Worm (Caenorhabditis elegans) whole organism, L3 larva: ENCODE data around the gene F09F9.3.

Source experiments
- R02D3.7 ChIP-seq: fragments of 150-350 bp; optimal IDR thresholded peaks from 2 replicates; lab custom pipeline; 2014; ENCODE audit warnings: missing biosample characterization, missing genetic modification characterization
- aly-2 ChIP-seq: fragments of 150-350 bp; optimal IDR thresholded peaks from 2 replicates; lab custom pipeline; 2014; ENCODE audit warnings: missing biosample characterization, missing genetic modification characterization
- ama-1 ChIP-seq: fragments of 150-350 bp; optimal IDR thresholded peaks from 2 replicates; lab custom pipeline; 2018
- ceh-16 ChIP-seq: sonication (generic microtip); optimal IDR thresholded peaks from 2 replicates; lab custom pipeline; 2017; ENCODE audit warnings: missing biosample characterization, missing genetic modification characterization
- ceh-28 ChIP-seq: fragments of 150-350 bp; optimal IDR thresholded peaks from 2 replicates; lab custom pipeline; 2014; ENCODE audit warnings: missing biosample characterization, missing genetic modification reagents, missing genetic modification characterization
- ceh-82 ChIP-seq: fragments of 150-350 bp; optimal IDR thresholded peaks from 2 replicates; lab custom pipeline; 2014; ENCODE audit warnings: missing biosample characterization, missing genetic modification characterization
- ceh-9 ChIP-seq: sonication (generic microtip); optimal IDR thresholded peaks from 2 replicates; lab custom pipeline; 2018; ENCODE audit warnings: missing biosample characterization, missing genetic modification characterization
- daf-12 ChIP-seq: fragments of 150-350 bp; optimal IDR thresholded peaks from 2 replicates; lab custom pipeline; 2014; ENCODE audit warnings: missing biosample characterization, missing genetic modification reagents, missing genetic modification characterization
- egl-27 ChIP-seq: sonication (generic microtip); optimal IDR thresholded peaks from 4 replicates; lab custom pipeline; 2017; ENCODE audit warnings: missing biosample characterization, missing genetic modification reagents, missing genetic modification characterization
- egl-5 ChIP-seq: fragments of 150-350 bp; optimal IDR thresholded peaks from 2 replicates; lab custom pipeline; 2017; ENCODE audit warnings: missing biosample characterization, missing genetic modification reagents, missing genetic modification characterization, inconsistent platforms
- elt-2 ChIP-seq: sonication (generic microtip); optimal IDR thresholded peaks from 2 replicates; lab custom pipeline; 2016; ENCODE audit warnings: missing genetic modification reagents, mild to moderate bottlenecking, missing genetic modification characterization, missing compliant biosample characterization
- elt-3 ChIP-seq, 3 experiments: fragments of 150-350 bp in 1 of 3; sonication (generic microtip) in 2 of 3; optimal IDR thresholded peaks; 2 replicates in 2 of 3; 4 replicates in 1 of 3; lab custom pipeline; 2014 to 2017; ENCODE audit warnings: missing biosample characterization in 3 of 3, missing genetic modification characterization in 3 of 3
- eor-1 ChIP-seq, 2 experiments: fragments of 150-350 bp; optimal IDR thresholded peaks; 2 replicates each; lab custom pipeline; 2014 to 2018; ENCODE audit warnings: missing biosample characterization in 2 of 2, missing genetic modification characterization in 2 of 2
- fkh-2 ChIP-seq: fragments of 150-350 bp; optimal IDR thresholded peaks from 2 replicates; lab custom pipeline; 2014; ENCODE audit warnings: missing biosample characterization, missing genetic modification reagents, missing genetic modification characterization
- hmg-11 ChIP-seq: sonication (generic microtip); optimal IDR thresholded peaks from 2 replicates; lab custom pipeline; 2016; ENCODE audit warnings: missing genetic modification characterization, missing compliant biosample characterization
- jun-1 ChIP-seq: fragments of 150-350 bp; optimal IDR thresholded peaks from 2 replicates; lab custom pipeline; 2014; ENCODE audit warnings: missing biosample characterization, missing genetic modification reagents, missing genetic modification characterization
- lin-39 ChIP-seq: fragments of 150-350 bp; optimal IDR thresholded peaks from 2 replicates; lab custom pipeline; 2018; ENCODE audit warnings: missing biosample characterization, missing genetic modification reagents, missing genetic modification characterization
- mdl-1 ChIP-seq: fragments of 150-350 bp; optimal IDR thresholded peaks from 2 replicates; lab custom pipeline; 2014; ENCODE audit warnings: missing biosample characterization, missing genetic modification characterization
- mml-1 ChIP-seq: fragments of 150-350 bp; sonication (generic microtip); optimal IDR thresholded peaks from 3 replicates; lab custom pipeline; 2014; ENCODE audit warnings: missing biosample characterization, missing genetic modification characterization
- nfya-1 ChIP-seq: sonication (generic microtip); optimal IDR thresholded peaks from 2 replicates; lab custom pipeline; 2017; ENCODE audit warnings: missing genetic modification characterization, mild to moderate bottlenecking, missing compliant biosample characterization, antibody characterized with exemption, moderate library complexity; ENCODE audit not compliant: insufficient read depth
- nhr-11 ChIP-seq: fragments of 150-350 bp; optimal IDR thresholded peaks from 2 replicates; lab custom pipeline; 2014; ENCODE audit warnings: missing biosample characterization, missing genetic modification characterization
- nhr-12 ChIP-seq: fragments of 150-350 bp; optimal IDR thresholded peaks from 2 replicates; lab custom pipeline; 2014; ENCODE audit warnings: missing biosample characterization, missing genetic modification characterization
- nhr-23 ChIP-seq: fragments of 150-350 bp; optimal IDR thresholded peaks from 2 replicates; lab custom pipeline; 2014; ENCODE audit warnings: missing biosample characterization, missing genetic modification reagents, missing genetic modification characterization
- nhr-237 ChIP-seq: fragments of 150-350 bp; optimal IDR thresholded peaks from 2 replicates; lab custom pipeline; 2014; ENCODE audit warnings: missing biosample characterization, missing genetic modification characterization
- nhr-25 ChIP-seq: sonication (generic microtip); optimal IDR thresholded peaks from 2 replicates; lab custom pipeline; 2017; ENCODE audit warnings: missing biosample characterization, missing genetic modification characterization
- nhr-28 ChIP-seq: fragments of 150-350 bp; optimal IDR thresholded peaks from 2 replicates; lab custom pipeline; 2014; ENCODE audit warnings: missing biosample characterization, missing genetic modification characterization
- nhr-43 ChIP-seq: sonication (generic microtip); optimal IDR thresholded peaks from 2 replicates; lab custom pipeline; 2016; ENCODE audit warnings: mild to moderate bottlenecking, missing genetic modification characterization, missing compliant biosample characterization; ENCODE audit not compliant: poor library complexity, severe bottlenecking
- nhr-67 ChIP-seq: fragments of 150-350 bp; optimal IDR thresholded peaks from 2 replicates; lab custom pipeline; 2014; ENCODE audit warnings: missing biosample characterization, missing genetic modification characterization
- nhr-76 ChIP-seq: fragments of 150-350 bp; sonication (generic microtip); optimal IDR thresholded peaks from 5 replicates; lab custom pipeline; 2014; ENCODE audit warnings: missing biosample characterization, missing genetic modification characterization
- nhr-77 ChIP-seq: fragments of 150-350 bp; optimal IDR thresholded peaks from 2 replicates; lab custom pipeline; 2014; ENCODE audit warnings: missing biosample characterization, missing genetic modification characterization
- pha-4 ChIP-seq: fragments of 150-350 bp; optimal IDR thresholded peaks from 2 replicates; lab custom pipeline; 2014; ENCODE audit warnings: missing biosample characterization, missing genetic modification reagents, missing genetic modification characterization
- pqm-1 ChIP-seq: fragments of 150-350 bp; optimal IDR thresholded peaks from 2 replicates; lab custom pipeline; 2017; ENCODE audit warnings: missing biosample characterization, missing genetic modification characterization, inconsistent platforms
- snpc-4 ChIP-seq: fragments of 150-350 bp; optimal IDR thresholded peaks from 2 replicates; lab custom pipeline; 2014; ENCODE audit warnings: missing biosample characterization, missing genetic modification characterization
- tbx-2 ChIP-seq: sonication (generic microtip); optimal IDR thresholded peaks from 2 replicates; lab custom pipeline; 2016; ENCODE audit warnings: mild to moderate bottlenecking, missing genetic modification characterization, missing compliant biosample characterization
- unc-39 ChIP-seq: sonication (generic microtip); optimal IDR thresholded peaks from 4 replicates; lab custom pipeline; 2017; ENCODE audit warnings: missing biosample characterization, missing genetic modification characterization
- unc-62 ChIP-seq: fragments of 150-350 bp; sonication (generic microtip); optimal IDR thresholded peaks from 4 replicates; lab custom pipeline; 2014; ENCODE audit warnings: missing biosample characterization, missing genetic modification reagents, missing genetic modification characterization
- zag-1 ChIP-seq: fragments of 150-350 bp; optimal IDR thresholded peaks from 2 replicates; lab custom pipeline; 2014; ENCODE audit warnings: missing biosample characterization, missing genetic modification characterization
- ztf-11 ChIP-seq: fragments of 150-350 bp; optimal IDR thresholded peaks from 2 replicates; lab custom pipeline; 2014; ENCODE audit warnings: missing biosample characterization, missing genetic modification characterization
- ztf-4 ChIP-seq: fragments of 150-350 bp; optimal IDR thresholded peaks from 2 replicates; lab custom pipeline; 2014; ENCODE audit warnings: missing biosample characterization, missing genetic modification characterization

The F09F9.3 gene

ce11 chrX:4139593-4140565 is 19.0 kb upstream of the F09F9.3 start, which contains the start of gene ZK470.4:
Gene ZK470.4 (minus strand): TSS chrX:4139767.
- TF ChIP-seq nhr-67 (no peak), mml-1 (no peak), egl-5 (tag; lab: Kevin White, UChicago) (no peak), ztf-11 (tag; lab: Kevin White, UChicago) (no peak), ama-1 (lab: Kevin White, UChicago) (peak; percentile 65), tbx-2 (tag; lab: Kevin White, UChicago) (no peak), eor-1 (tag; optimal IDR thresholded peaks at IDR 0.05; lab: Kevin White, UChicago) (no peak), lin-39 (tag; lab: Kevin White, UChicago) (no peak), ceh-16 (tag; lab: Kevin White, UChicago) (no peak), fkh-2 (tag; lab: Kevin White, UChicago) (no peak), pha-4 (peak; percentile 58), jun-1 (tag; lab: Kevin White, UChicago) (no peak), elt-2 (tag; lab: Kevin White, UChicago) (peak; percentile 33), zag-1 (tag; lab: Kevin White, UChicago) (no peak), ceh-28 (tag; lab: Kevin White, UChicago) (no peak), nfya-1 (peak; percentile 45), ztf-4 (tag; lab: Kevin White, UChicago) (peak; percentile 73), nhr-11 (tag; lab: Kevin White, UChicago) (peak; percentile 43), unc-62 (GFP tag; lab: Kevin White, UChicago) (no peak), hmg-11 (tag; lab: Kevin White, UChicago) (no peak), elt-3 (tag; optimal IDR thresholded peaks at IDR 0.05; lab: Kevin White, UChicago) (peak in 1 of 3 experiments; percentile 11), ceh-9 (tag; lab: Kevin White, UChicago) (no peak)

- TF ChIP-seq nhr-43 (tag; lab: Kevin White, UChicago) (peak; percentile 68), nhr-23 (tag; lab: Kevin White, UChicago) (peak; percentile 50), elt-2 (tag; lab: Kevin White, UChicago) (no peak), nhr-25 (tag; lab: Kevin White, UChicago) (peak; percentile 46), ama-1 (lab: Kevin White, UChicago) (peak; percentile 54), snpc-4 (tag; lab: Kevin White, UChicago) (peak; percentile 0), zag-1 (tag; lab: Kevin White, UChicago) (no peak)
- TF ChIP-seq, all 47 proteins: peak for 5
Observed at ce11 chrX:4138413-4139193, 17.8 kb upstream of the F09F9.3 start.

- TF ChIP-seq unc-62 (GFP tag; lab: Kevin White, UChicago), result peak; percentile 33
- TF ChIP-seq nhr-23 (tag; lab: Kevin White, UChicago), result peak; percentile 41
- no peak for TF ChIP-seq ztf-11 (tag; lab: Kevin White, UChicago)
- no peak for TF ChIP-seq tbx-2 (tag; lab: Kevin White, UChicago)
- TF ChIP-seq nhr-76 (tag; lab: Kevin White, UChicago), result no peak
- no peak for TF ChIP-seq aly-2 (tag; lab: Kevin White, UChicago)
- no peak for TF ChIP-seq nhr-25 (tag; lab: Kevin White, UChicago)
- TF ChIP-seq unc-39 (tag; lab: Kevin White, UChicago), result no peak
- TF ChIP-seq eor-1 (tag; optimal IDR thresholded peaks at IDR 0.05; lab: Kevin White, UChicago), result no peak
- no peak for TF ChIP-seq fkh-2 (tag; lab: Kevin White, UChicago)
- peak; percentile 57 for TF ChIP-seq ceh-28 (tag; lab: Kevin White, UChicago)
- no peak for TF ChIP-seq nhr-12 (tag; lab: Kevin White, UChicago)
- TF ChIP-seq egl-27, result no peak
- no peak for TF ChIP-seq nhr-237
- no peak for TF ChIP-seq nhr-11 (tag; lab: Kevin White, UChicago)
- peak; percentile 19 for TF ChIP-seq hmg-11 (tag; lab: Kevin White, UChicago)
- TF ChIP-seq ceh-16 (tag; lab: Kevin White, UChicago), result no peak
- TF ChIP-seq elt-3 (tag; optimal IDR thresholded peaks at IDR 0.05; lab: Kevin White, UChicago), result peak in 2 of 3 experiments; percentile 32 to 68
- TF ChIP-seq mml-1, result no peak
- TF ChIP-seq ceh-9 (tag; lab: Kevin White, UChicago), result no peak
- TF ChIP-seq snpc-4 (tag; lab: Kevin White, UChicago), result no peak
- TF ChIP-seq jun-1 (tag; lab: Kevin White, UChicago), result peak; percentile 30
- TF ChIP-seq zag-1 (tag; lab: Kevin White, UChicago), result no peak
- no peak for TF ChIP-seq pqm-1 (tag; lab: Kevin White, UChicago)
- no peak for TF ChIP-seq pha-4
- peak; percentile 29 for TF ChIP-seq mdl-1 (tag; lab: Kevin White, UChicago)
- no peak for TF ChIP-seq ceh-82
- TF ChIP-seq nhr-43 (tag; lab: Kevin White, UChicago), result peak; percentile 65
- no peak for TF ChIP-seq daf-12
- TF ChIP-seq ama-1 (lab: Kevin White, UChicago), result peak; percentile 30
- peak; percentile 9 for TF ChIP-seq R02D3.7 (tag; lab: Kevin White, UChicago)
- TF ChIP-seq nhr-77, result no peak
- peak; percentile 51 for TF ChIP-seq nfya-1
- peak; percentile 4 for TF ChIP-seq egl-5 (tag; lab: Kevin White, UChicago)
- TF ChIP-seq nhr-67, result no peak
- TF ChIP-seq nhr-28 (tag; lab: Kevin White, UChicago), result no peak
Observed at ce11 chrX:4137452-4138164, 16.8 kb upstream of the F09F9.3 start.
